Fruit fly (Drosophila melanogaster) whole organism, embryonic: ENCODE data around the gene CG7079.

Source experiments
- Atf6 ChIP-seq: fragments of 200-800 bp; sonication (Bioruptor generic); IDR thresholded peaks from 2 replicates; pipeline ENCODE4 v1.3.6; 2022; ENCODE audit warnings: missing biosample characterization, missing genetic modification characterization
- Bgb ChIP-seq: fragments of 200-800 bp; sonication (Bioruptor generic); IDR thresholded peaks from 2 replicates; pipeline ENCODE4 v1.3.6; 2022; ENCODE audit warnings: missing biosample characterization, missing genetic modification characterization; ENCODE audit not compliant: partially characterized antibody
- Bteb2 ChIP-seq: fragments of 200-800 bp; sonication (Bioruptor generic); optimal IDR thresholded peaks from 2 replicates; lab custom pipeline; 2016; ENCODE audit warnings: missing biosample characterization, missing genetic modification characterization
- CG10959 ChIP-seq: fragments of 200-800 bp; sonication (Bioruptor generic); IDR thresholded peaks from 2 replicates; pipeline ENCODE4 v1.3.6; 2022; ENCODE audit warnings: missing biosample characterization, missing genetic modification characterization
- CG14050 ChIP-seq: fragments of 200-800 bp; sonication (Bioruptor generic); IDR thresholded peaks from 3 replicates; pipeline ENCODE4 v1.3.6; 2022; ENCODE audit warnings: missing biosample characterization, missing genetic modification characterization
- CG14441 ChIP-seq: fragments of 200-800 bp; sonication (Bioruptor generic); IDR thresholded peaks from 2 replicates; pipeline ENCODE4 v1.3.6; 2022; ENCODE audit warnings: missing biosample characterization, missing genetic modification characterization
- CG14965 ChIP-seq: fragments of 200-800 bp; sonication (Bioruptor generic); optimal IDR thresholded peaks from 2 replicates; lab custom pipeline; 2016; ENCODE audit warnings: missing biosample characterization, missing genetic modification characterization, borderline replicate concordance
- CG15601 ChIP-seq: fragments of 200-800 bp; sonication (Bioruptor generic); optimal IDR thresholded peaks from 3 replicates; lab custom pipeline; 2019; ENCODE audit warnings: missing biosample characterization, mild to moderate bottlenecking, missing genetic modification characterization, moderate library complexity
- CG18619 ChIP-seq: fragments of 200-800 bp; sonication (Bioruptor generic); optimal IDR thresholded peaks from 3 replicates; lab custom pipeline; 2017; ENCODE audit warnings: missing biosample characterization, mild to moderate bottlenecking, missing genetic modification characterization
- CG2120 ChIP-seq: fragments of 200-800 bp; sonication (Bioruptor generic); optimal IDR thresholded peaks from 3 replicates; lab custom pipeline; 2016; ENCODE audit warnings: missing biosample characterization, missing genetic modification characterization
- CG2712 ChIP-seq: fragments of 200-800 bp; optimal IDR thresholded peaks from 3 replicates; lab custom pipeline; 2019; ENCODE audit warnings: missing biosample characterization, mild to moderate bottlenecking, missing genetic modification characterization, moderate library complexity
- CG30020 ChIP-seq: fragments of 200-800 bp; optimal IDR thresholded peaks from 2 replicates; lab custom pipeline; 2019; ENCODE audit warnings: missing biosample characterization, mild to moderate bottlenecking, missing genetic modification characterization, moderate library complexity
- CG6791 ChIP-seq: fragments of 200-800 bp; sonication (Bioruptor generic); IDR thresholded peaks from 3 replicates; pipeline ENCODE4 v1.3.6; 2022; ENCODE audit warnings: missing biosample characterization, missing genetic modification characterization; ENCODE audit not compliant: partially characterized antibody
- CG9876 ChIP-seq: fragments of 200-800 bp; sonication (Bioruptor generic); optimal IDR thresholded peaks from 2 replicates; lab custom pipeline; 2016; ENCODE audit warnings: missing biosample characterization, missing genetic modification characterization
- D19B ChIP-seq: fragments of 200-800 bp; sonication (Bioruptor generic); optimal IDR thresholded peaks from 2 replicates; lab custom pipeline; 2017; ENCODE audit warnings: missing biosample characterization, mild to moderate bottlenecking, missing genetic modification characterization
- Dek ChIP-seq: fragments of 200-800 bp; sonication (Bioruptor generic); optimal IDR thresholded peaks from 3 replicates; lab custom pipeline; 2019; ENCODE audit warnings: missing biosample characterization, mild to moderate bottlenecking, missing genetic modification characterization, moderate library complexity
- Doc3 ChIP-seq: fragments of 200-800 bp; sonication (Bioruptor generic); IDR thresholded peaks from 3 replicates; pipeline ENCODE4 v1.3.6; 2022; ENCODE audit warnings: missing biosample characterization, missing genetic modification characterization; ENCODE audit not compliant: partially characterized antibody
- ERR ChIP-seq: fragments of 200-800 bp; sonication (Bioruptor generic); optimal IDR thresholded peaks from 2 replicates; lab custom pipeline; 2016; ENCODE audit warnings: missing biosample characterization, missing genetic modification characterization
- HHEX ChIP-seq: fragments of 200-800 bp; sonication (Bioruptor generic); optimal IDR thresholded peaks from 3 replicates; lab custom pipeline; 2017; ENCODE audit warnings: missing biosample characterization, mild to moderate bottlenecking, missing genetic modification characterization, missing genetic modification reagents
- HLH3B ChIP-seq: fragments of 200-800 bp; sonication (Bioruptor generic); IDR thresholded peaks from 2 replicates; pipeline ENCODE4 v1.3.6; 2022; ENCODE audit warnings: missing biosample characterization, missing genetic modification characterization
- HLHmδ ChIP-seq: fragments of 200-800 bp; sonication (Bioruptor generic); optimal IDR thresholded peaks from 2 replicates; lab custom pipeline; 2018; ENCODE audit warnings: missing biosample characterization, mild to moderate bottlenecking, missing genetic modification characterization, moderate library complexity
- Hmx ChIP-seq: fragments of 200-800 bp; sonication (Bioruptor generic); optimal IDR thresholded peaks from 2 replicates; lab custom pipeline; 2016; ENCODE audit warnings: missing biosample characterization, missing genetic modification characterization
- Hr39 ChIP-seq: fragments of >200 bp; optimal IDR thresholded peaks from 2 replicates; lab custom pipeline; 2017
- MBD-R2 ChIP-seq: fragments of 200-800 bp; sonication (Bioruptor generic); IDR thresholded peaks from 2 replicates; pipeline ENCODE4 v1.3.6; 2022; ENCODE audit warnings: missing biosample characterization, missing genetic modification characterization
- NC2β ChIP-seq: fragments of 200-800 bp; sonication (Bioruptor generic); optimal IDR thresholded peaks from 2 replicates; lab custom pipeline; 2016; ENCODE audit warnings: missing biosample characterization, missing genetic modification characterization
- Pdp1 ChIP-seq, 2 experiments: fragments of 200-800 bp; sonication (Bioruptor generic); optimal IDR thresholded peaks; 3 replicates each; lab custom pipeline; 2016; ENCODE audit warnings: missing biosample characterization in 2 of 2, missing genetic modification characterization in 2 of 2, mild to moderate bottlenecking in 1 of 2, moderate library complexity in 1 of 2
- Side ChIP-seq: fragments of 200-800 bp; sonication (Bioruptor generic); optimal IDR thresholded peaks from 2 replicates; lab custom pipeline; 2016; ENCODE audit warnings: missing biosample characterization, missing genetic modification characterization
- ap ChIP-seq: fragments of 200-800 bp; sonication (Bioruptor generic); IDR thresholded peaks from 2 replicates; pipeline ENCODE4 v1.3.6; 2022; ENCODE audit warnings: missing biosample characterization, missing genetic modification characterization
- chif ChIP-seq, 2 experiments: fragments of 200-800 bp; sonication (Bioruptor generic); optimal IDR thresholded peaks; 3 replicates each; lab custom pipeline; 2016; ENCODE audit warnings: missing biosample characterization in 2 of 2, missing genetic modification characterization in 2 of 2
- chinmo ChIP-seq: fragments of 200-800 bp; sonication (Bioruptor generic); IDR thresholded peaks from 4 replicates; pipeline ENCODE4 v1.3.6; 2022; ENCODE audit warnings: missing biosample characterization, missing genetic modification characterization; ENCODE audit not compliant: partially characterized antibody
- da ChIP-seq: fragments of 200-800 bp; sonication (Bioruptor generic); optimal IDR thresholded peaks from 2 replicates; lab custom pipeline; 2016; ENCODE audit warnings: missing biosample characterization, missing genetic modification characterization
- dmrt99B ChIP-seq: fragments of 200-800 bp; sonication (Bioruptor generic); optimal IDR thresholded peaks from 2 replicates; lab custom pipeline; 2018; ENCODE audit warnings: missing biosample characterization, mild to moderate bottlenecking, missing genetic modification characterization, moderate library complexity
- eve ChIP-seq, 2 experiments: fragments of >200 bp; optimal IDR thresholded peaks; 2 replicates each; lab custom pipeline; 2017; ENCODE audit warnings: missing biosample characterization in 2 of 2, missing genetic modification characterization in 2 of 2
- ewg ChIP-seq: fragments of 200-800 bp; sonication (Bioruptor generic); optimal IDR thresholded peaks from 3 replicates; lab custom pipeline; 2017; ENCODE audit warnings: mild to moderate bottlenecking, missing biosample characterization, missing genetic modification reagents, missing genetic modification characterization
- gem ChIP-seq: fragments of 200-800 bp; sonication (Bioruptor generic); optimal IDR thresholded peaks from 2 replicates; lab custom pipeline; 2019; ENCODE audit warnings: missing biosample characterization, mild to moderate bottlenecking, missing genetic modification characterization, moderate library complexity
- gsb-n ChIP-seq: fragments of 200-800 bp; sonication (Bioruptor generic); optimal IDR thresholded peaks from 3 replicates; lab custom pipeline; 2018; ENCODE audit warnings: missing biosample characterization, mild to moderate bottlenecking, missing genetic modification characterization
- mirr ChIP-seq: fragments of 200-800 bp; sonication (Bioruptor generic); optimal IDR thresholded peaks from 3 replicates; lab custom pipeline; 2018; ENCODE audit warnings: missing biosample characterization, mild to moderate bottlenecking, missing genetic modification characterization
- odd ChIP-seq: fragments of 200-800 bp; sonication (Bioruptor generic); optimal IDR thresholded peaks from 2 replicates; lab custom pipeline; 2017; ENCODE audit warnings: missing biosample characterization, mild to moderate bottlenecking, missing genetic modification characterization
- pzg ChIP-seq: fragments of 200-800 bp; sonication (Bioruptor generic); optimal IDR thresholded peaks from 3 replicates; lab custom pipeline; 2018; ENCODE audit warnings: missing biosample characterization, mild to moderate bottlenecking, missing genetic modification characterization, moderate library complexity
- run ChIP-seq: fragments of 200-800 bp; sonication (Bioruptor generic); optimal IDR thresholded peaks from 3 replicates; lab custom pipeline; 2018; ENCODE audit warnings: missing biosample characterization, mild to moderate bottlenecking, missing genetic modification characterization
- sens ChIP-seq: fragments of 200-800 bp; sonication (Bioruptor generic); peaks from one replicate; lab custom pipeline; 2016; ENCODE audit warnings: missing biosample characterization, missing genetic modification characterization
- slbo ChIP-seq: fragments of 200-800 bp; sonication (Bioruptor generic); IDR thresholded peaks from 2 replicates; pipeline ENCODE4 v1.3.6; 2022; ENCODE audit warnings: missing biosample characterization, missing genetic modification characterization
- slp2 ChIP-seq: fragments of 200-800 bp; sonication (Bioruptor generic); optimal IDR thresholded peaks from 2 replicates; lab custom pipeline; 2016; ENCODE audit warnings: missing biosample characterization, missing genetic modification characterization
- ssp ChIP-seq: fragments of 200-800 bp; sonication (Bioruptor generic); IDR thresholded peaks from 2 replicates; pipeline ENCODE4 v1.3.6; 2022; ENCODE audit warnings: missing biosample characterization, missing genetic modification characterization
- tgo ChIP-seq: fragments of 200-800 bp; sonication (Bioruptor generic); IDR thresholded peaks from 3 replicates; pipeline ENCODE4 v1.3.6; 2022; ENCODE audit warnings: missing biosample characterization, missing genetic modification characterization
- tna ChIP-seq: fragments of 200-800 bp; sonication (Bioruptor generic); IDR thresholded peaks from 2 replicates; pipeline ENCODE4 v1.3.6; 2022; ENCODE audit warnings: missing biosample characterization, missing genetic modification characterization; ENCODE audit not compliant: partially characterized antibody
- trem ChIP-seq: fragments of 200-800 bp; optimal IDR thresholded peaks from 3 replicates; lab custom pipeline; 2019; ENCODE audit warnings: missing biosample characterization, mild to moderate bottlenecking, missing genetic modification characterization, moderate library complexity
- vvl ChIP-seq: fragments of 200-800 bp; sonication (Bioruptor generic); IDR thresholded peaks from 2 replicates; pipeline ENCODE4 v1.3.6; 2022; ENCODE audit warnings: missing biosample characterization, missing genetic modification characterization
- zen ChIP-seq: fragments of 200-800 bp; sonication (Bioruptor generic); optimal IDR thresholded peaks from 3 replicates; lab custom pipeline; 2018; ENCODE audit warnings: missing biosample characterization, mild to moderate bottlenecking, missing genetic modification characterization, moderate library complexity
- zfh2 ChIP-seq: fragments of 200-800 bp; sonication (Bioruptor generic); optimal IDR thresholded peaks from 2 replicates; lab custom pipeline; 2016; ENCODE audit warnings: missing biosample characterization, missing genetic modification characterization

Gene CG7079

dm6 chr3R:21065010-21065695, 16.5 kb upstream of the CG7079 start, which contains the start of gene AnxB9:
AnxB9 (plus strand) TSS chr3R:21065241.
- TF ChIP-seq mirr (GFP tag; lab: Kevin White, UChicago) (peak; percentile 40), sens (GFP tag; lab: Kevin White, UChicago) (peak; percentile 84), dmrt99B (tag; lab: Kevin White, UChicago) (peak; percentile 7), NC2β (GFP tag; lab: Kevin White, UChicago) (peak; percentile 56), Atf6 (no peak; the same call in 1 of the 2 replicates), CG2712 (peak; percentile 23), CG9876 (GFP tag; lab: Kevin White, UChicago) (no peak), CG14441 (GFP tag; lab: Robert Waterston, UW) (no peak), ewg (GFP tag; lab: Kevin White, UChicago) (no peak), CG14050 (GFP tag; lab: Robert Waterston, UW) (no peak), run (tag; lab: Kevin White, UChicago) (peak; percentile 47), zen (no peak), CG6791 (peak; percentile 96), trem (tag; lab: Kevin White, UChicago) (peak; percentile 41), Pdp1 (GFP tag; optimal IDR thresholded peaks at IDR 0.05; lab: Kevin White, UChicago) (peak in 1 of 2 experiments; percentile 43), zfh2 (GFP tag; lab: Kevin White, UChicago) (no peak), HLHmδ (GFP tag; lab: Kevin White, UChicago) (peak; percentile 56), Dek (no peak), HHEX (GFP tag; lab: Kevin White, UChicago) (peak; percentile 19), chif (GFP tag; optimal IDR thresholded peaks at IDR 0.05; lab: Kevin White, UChicago) (no peak), ap (no peak), CG30020 (no peak), Hr39 (no peak), Doc3 (GFP tag; lab: Robert Waterston, UW) (no peak; the same call in 1 of the 3 replicates), ERR (no peak), slp2 (GFP tag; lab: Kevin White, UChicago) (no peak), CG15601 (tag; lab: Kevin White, UChicago) (peak; percentile 8), odd (GFP tag; lab: Kevin White, UChicago) (peak; percentile 57), tgo (GFP tag; lab: Robert Waterston, UW) (no peak; the same call in 2 of the 3 replicates), ssp (no peak), eve (GFP tag; optimal IDR thresholded peaks at IDR 0.05; lab: Kevin White, UChicago) (no peak), CG14965 (no peak), gem (tag; lab: Kevin White, UChicago) (no peak), Hmx (no peak), D19B (GFP tag; lab: Kevin White, UChicago) (no peak), Bgb (peak; percentile 80), CG18619 (peak; percentile 6), gsb-n (tag; lab: Kevin White, UChicago) (no peak), CG2120 (GFP tag; lab: Kevin White, UChicago) (no peak), CG10959 (GFP tag; lab: Robert Waterston, UW) (no peak), MBD-R2 (GFP tag; lab: Robert Waterston, UW) (no peak), HLH3B (no peak), pzg (GFP tag; lab: Kevin White, UChicago) (peak; percentile 44), chinmo (peak; percentile 82; the same call in 3 of the 4 replicates), tna (GFP tag; lab: Robert Waterston, UW) (peak; percentile 41), slbo (GFP tag; lab: Robert Waterston, UW) (peak; percentile 43), Bteb2 (GFP tag; lab: Kevin White, UChicago) (no peak), da (GFP tag; lab: Kevin White, UChicago) (no peak), Side (GFP tag; lab: Kevin White, UChicago) (peak; percentile 42), vvl (GFP tag; lab: Robert Waterston, UW) (peak; percentile 59)
